Worm (Caenorhabditis elegans): ENCODE data around the gene ZK154.1.

Gene ZK154.1

ce11 chrX:7826590-7827260 lies 47.3 kb downstream of the ZK154.1 start:
- TF ChIP-seq ceh-82 (tag; optimal IDR thresholded peaks at IDR 0.05): no peak
- TF ChIP-seq nhr-25 (tag; optimal IDR thresholded peaks at IDR 0.05): peak; percentile 58
- TF ChIP-seq nhr-23 (tag; optimal IDR thresholded peaks at IDR 0.05): peak; percentile 30
- TF ChIP-seq egl-27 (tag; optimal IDR thresholded peaks at IDR 0.05): no peak
- no peak for TF ChIP-seq aly-2 (tag; optimal IDR thresholded peaks at IDR 0.05)

- TF ChIP-seq daf-12 (tag; optimal IDR thresholded peaks at IDR 0.05) (no peak), hmg-11 (tag; optimal IDR thresholded peaks at IDR 0.05) (no peak), pha-4 (tag; optimal IDR thresholded peaks at IDR 0.05) (peak; percentile 62), pqm-1 (tag; optimal IDR thresholded peaks at IDR 0.05) (peak; percentile 8)
Observed at ce11 chrX:7827989-7828388, 48.6 kb downstream of the ZK154.1 start.
